Worm (Caenorhabditis elegans): ENCODE data around the gene ggtb-1.

ggtb-1 gene

ce11 chrIII:7154526-7154925 is 21.0 kb downstream of the ggtb-1 start:
- no peak for TF ChIP-seq nhr-28 (tag; optimal IDR thresholded peaks at IDR 0.05)
- TF ChIP-seq jun-1 (tag; optimal IDR thresholded peaks at IDR 0.05): peak; percentile 16
- TF ChIP-seq fos-1 (tag; optimal IDR thresholded peaks at IDR 0.05): no peak
- TF ChIP-seq elt-2 (tag; optimal IDR thresholded peaks at IDR 0.05): peak; percentile 30

- TF ChIP-seq fkh-10 (GFP tag; optimal IDR thresholded peaks at IDR 0.05): peak; percentile 98
- peak; percentile 85 for TF ChIP-seq egl-5 (tag; optimal IDR thresholded peaks at IDR 0.05)
- no peak for TF ChIP-seq aly-2 (tag; optimal IDR thresholded peaks at IDR 0.05)
- peak; percentile 74 for TF ChIP-seq nhr-11 (tag; optimal IDR thresholded peaks at IDR 0.05)
- no peak for TF ChIP-seq unc-39 (tag; optimal IDR thresholded peaks at IDR 0.05)
- TF ChIP-seq egl-27 (tag; optimal IDR thresholded peaks at IDR 0.05): peak; percentile 97
- TF ChIP-seq daf-12 (tag; optimal IDR thresholded peaks at IDR 0.05): no peak
- peak; percentile 92 for TF ChIP-seq hmg-11 (tag; optimal IDR thresholded peaks at IDR 0.05)
- TF ChIP-seq unc-62 (GFP tag; optimal IDR thresholded peaks at IDR 0.05): peak; percentile 69
- peak; percentile 89 for TF ChIP-seq ceh-28 (tag; optimal IDR thresholded peaks at IDR 0.05)
- peak; percentile 17 for TF ChIP-seq ZK546.5 (tag; optimal IDR thresholded peaks at IDR 0.05)
- peak; percentile 92 for TF ChIP-seq pha-4 (tag; optimal IDR thresholded peaks at IDR 0.05)
- TF ChIP-seq nfya-1 (tag; optimal IDR thresholded peaks at IDR 0.05; ENCODE audit: insufficient read depth): peak; percentile 94
- peak; percentile 98 for TF ChIP-seq mdl-1 (tag; optimal IDR thresholded peaks at IDR 0.05)
- peak; percentile 75 for TF ChIP-seq R02D3.7 (tag; optimal IDR thresholded peaks at IDR 0.05)
- peak; percentile 88 for TF ChIP-seq snpc-4 (tag; optimal IDR thresholded peaks at IDR 0.05)
- TF ChIP-seq nhr-25 (tag; optimal IDR thresholded peaks at IDR 0.05): peak; percentile 87
- TF ChIP-seq fos-1 (tag; optimal IDR thresholded peaks at IDR 0.05): peak; percentile 34
- TF ChIP-seq pqm-1 (tag; optimal IDR thresholded peaks at IDR 0.05): peak; percentile 47
- TF ChIP-seq nhr-237 (tag; optimal IDR thresholded peaks at IDR 0.05): no peak
- no peak for TF ChIP-seq eor-1 (tag; optimal IDR thresholded peaks at IDR 0.05)
- peak; percentile 69 for TF ChIP-seq nhr-77 (tag; optimal IDR thresholded peaks at IDR 0.05)
- TF ChIP-seq lin-39 (tag; optimal IDR thresholded peaks at IDR 0.05): peak; percentile 67
- TF ChIP-seq mml-1 (tag; optimal IDR thresholded peaks at IDR 0.05): no peak
- no peak for TF ChIP-seq elt-3 (tag; optimal IDR thresholded peaks at IDR 0.05)
- no peak for TF ChIP-seq ztf-4 (tag; optimal IDR thresholded peaks at IDR 0.05)
- no peak for TF ChIP-seq fkh-2 (tag; optimal IDR thresholded peaks at IDR 0.05)
- TF ChIP-seq zag-1 (tag; optimal IDR thresholded peaks at IDR 0.05): peak; percentile 81
- peak; percentile 83 for TF ChIP-seq elt-2 (tag; optimal IDR thresholded peaks at IDR 0.05)
- TF ChIP-seq tbx-2 (tag; optimal IDR thresholded peaks at IDR 0.05): peak; percentile 79
- TF ChIP-seq ceh-9 (tag; optimal IDR thresholded peaks at IDR 0.05): no peak
- peak; percentile 40 for TF ChIP-seq elt-1 (tag; optimal IDR thresholded peaks at IDR 0.05)
- TF ChIP-seq nhr-28 (tag; optimal IDR thresholded peaks at IDR 0.05): no peak
- TF ChIP-seq lsy-12 (tag; optimal IDR thresholded peaks at IDR 0.05): peak; percentile 87
- peak; percentile 74 for TF ChIP-seq lin-15B (tag; optimal IDR thresholded peaks at IDR 0.05)
- peak; percentile 89 for TF ChIP-seq jun-1 (tag; optimal IDR thresholded peaks at IDR 0.05)
- TF ChIP-seq sea-2 (GFP tag; optimal IDR thresholded peaks at IDR 0.05): peak; percentile 13
- TF ChIP-seq nhr-43 (tag; optimal IDR thresholded peaks at IDR 0.05; ENCODE audit: poor library complexity, severe bottlenecking): peak; percentile 80
- peak; percentile 79 for TF ChIP-seq ama-1 (optimal IDR thresholded peaks at IDR 0.05)
- peak; percentile 78 for TF ChIP-seq skn-1 (tag; optimal IDR thresholded peaks at IDR 0.05)
- no peak for TF ChIP-seq nhr-76 (tag; optimal IDR thresholded peaks at IDR 0.05)
- TF ChIP-seq nhr-67 (tag; optimal IDR thresholded peaks at IDR 0.05): peak; percentile 15
- TF ChIP-seq ceh-82 (tag; optimal IDR thresholded peaks at IDR 0.05): peak; percentile 52
- TF ChIP-seq nhr-23 (tag; optimal IDR thresholded peaks at IDR 0.05): peak; percentile 85
Measured at ce11 chrIII:7155631-7156030, 22.1 kb downstream of the ggtb-1 start.

Data from whole organism, L3 larva.